Worm (Caenorhabditis elegans): ENCODE measurements around the gene C45B2.6.

Gene C45B2.6

ce11 chrX:6019886-6020469 is 32.7 kb upstream of the C45B2.6 start, which contains the start of gene C09B8.4:
C09B8.4 (minus strand) TSS chrX:6019936.
- TF ChIP-seq npax-4 (tag; optimal IDR thresholded peaks at IDR 0.05) (no peak), nhr-232 (tag; optimal IDR thresholded peaks at IDR 0.05) (no peak), sox-2 (GFP tag; IDR thresholded peaks at IDR 0.05) (no peak)

- no peak for TF ChIP-seq madf-2 (tag; optimal IDR thresholded peaks at IDR 0.05)
- TF ChIP-seq zip-5 (tag; optimal IDR thresholded peaks at IDR 0.05), result no peak
- no peak for TF ChIP-seq dmd-4 (tag; optimal IDR thresholded peaks at IDR 0.05; ENCODE audit: borderline replicate concordance)
Measured at ce11 chrX:6020782-6021181, 31.9 kb upstream of the C45B2.6 start.

ce11 chrX:6022469-6022868 is 30.2 kb upstream of the C45B2.6 start, which contains the start of gene lelo-3:
lelo-3 (minus strand) TSS chrX:6022569.
- no peak for TF ChIP-seq elt-4 (tag; optimal IDR thresholded peaks at IDR 0.05)
- no peak for TF ChIP-seq ceh-9 (tag; optimal IDR thresholded peaks at IDR 0.05)
- no peak for TF ChIP-seq hlh-6 (tag; optimal IDR thresholded peaks at IDR 0.05)
- TF ChIP-seq tbx-7 (tag; optimal IDR thresholded peaks at IDR 0.05), result no peak
- no peak for TF ChIP-seq ceh-2 (tag; optimal IDR thresholded peaks at IDR 0.05)
- TF ChIP-seq fkh-10 (GFP tag; optimal IDR thresholded peaks at IDR 0.05), result no peak
- TF ChIP-seq odd-2 (tag; optimal IDR thresholded peaks at IDR 0.05), result no peak
- no peak for TF ChIP-seq hlh-30 (tag; optimal IDR thresholded peaks at IDR 0.05; ENCODE audit: insufficient read depth)
- TF ChIP-seq F13H6.1 (tag; optimal IDR thresholded peaks at IDR 0.05), result no peak

- no peak for TF ChIP-seq ama-1 (optimal IDR thresholded peaks at IDR 0.05)
- TF ChIP-seq fkh-6 (tag; optimal IDR thresholded peaks at IDR 0.05), result no peak
- TF ChIP-seq hlh-6 (tag; optimal IDR thresholded peaks at IDR 0.05), result no peak
- TF ChIP-seq unc-3 (GFP tag; conservative IDR thresholded peaks at IDR 0.05), result no peak
- TF ChIP-seq unc-3 (tag; optimal IDR thresholded peaks at IDR 0.05), result no peak
- no peak for TF ChIP-seq ttx-3 (tag; optimal IDR thresholded peaks at IDR 0.05)
- TF ChIP-seq fkh-10 (GFP tag; optimal IDR thresholded peaks at IDR 0.05), result no peak
- no peak for TF ChIP-seq lin-11 (tag; optimal IDR thresholded peaks at IDR 0.05)
- no peak for TF ChIP-seq dve-1 (tag; optimal IDR thresholded peaks at IDR 0.05)
- TF ChIP-seq ceh-6 (GFP tag; optimal IDR thresholded peaks at IDR 0.05), result no peak
- no peak for TF ChIP-seq C38D4.7 (GFP tag; optimal IDR thresholded peaks at IDR 0.05)
- no peak for TF ChIP-seq ceh-48 (tag; optimal IDR thresholded peaks at IDR 0.05)
- no peak for TF ChIP-seq npax-4 (tag; optimal IDR thresholded peaks at IDR 0.05)
- no peak for TF ChIP-seq che-1 (tag; optimal IDR thresholded peaks at IDR 0.05)
- TF ChIP-seq hlh-8 (tag; optimal IDR thresholded peaks at IDR 0.05), result no peak
- TF ChIP-seq hlh-30 (tag; optimal IDR thresholded peaks at IDR 0.05; ENCODE audit: insufficient read depth), result no peak
- TF ChIP-seq C08G9.2 (tag; optimal IDR thresholded peaks at IDR 0.05), result no peak
- no peak for TF ChIP-seq elt-2 (tag; optimal IDR thresholded peaks at IDR 0.05)
- no peak for TF ChIP-seq nhr-11 (tag; optimal IDR thresholded peaks at IDR 0.05)
- no peak for TF ChIP-seq ceh-19 (GFP tag; optimal IDR thresholded peaks at IDR 0.05)
Measured at ce11 chrX:6024977-6025376, 27.7 kb upstream of the C45B2.6 start.

- no peak for TF ChIP-seq npax-4 (tag; optimal IDR thresholded peaks at IDR 0.05)
- no peak for TF ChIP-seq T23F11.4 (GFP tag; optimal IDR thresholded peaks at IDR 0.05)
- no peak for TF ChIP-seq sox-4 (tag; optimal IDR thresholded peaks at IDR 0.05)
Measured at ce11 chrX:6026732-6027528, 25.7 kb upstream of the C45B2.6 start.
